Worm (Caenorhabditis elegans) whole organism, L2 larva: ENCODE measurements around the gene H17B01.5.

Experiments
- C34F6.9 ChIP-seq: fragments of 150-350 bp; optimal IDR thresholded peaks from 2 replicates; lab custom pipeline; 2014; ENCODE audit warnings: missing biosample characterization, missing genetic modification characterization
- F13H6.1 ChIP-seq: sonication (generic microtip); optimal IDR thresholded peaks from 2 replicates; lab custom pipeline; 2016; ENCODE audit warnings: missing genetic modification characterization, missing compliant biosample characterization
- R02D3.7 ChIP-seq: fragments of 150-350 bp; optimal IDR thresholded peaks from 2 replicates; lab custom pipeline; 2014; ENCODE audit warnings: missing biosample characterization, missing genetic modification characterization
- blmp-1 ChIP-seq: sonication (generic microtip); optimal IDR thresholded peaks from 2 replicates; lab custom pipeline; 2017; ENCODE audit warnings: missing genetic modification characterization, mild to moderate bottlenecking, missing compliant biosample characterization, antibody characterized with exemption, moderate library complexity; ENCODE audit not compliant: insufficient read depth
- crh-2 ChIP-seq: sonication (generic microtip); optimal IDR thresholded peaks from 2 replicates; lab custom pipeline; 2017; ENCODE audit warnings: missing biosample characterization, missing genetic modification characterization
- dmd-4 ChIP-seq: sonication (generic microtip); optimal IDR thresholded peaks from 2 replicates; lab custom pipeline; 2017; ENCODE audit warnings: missing biosample characterization, missing genetic modification characterization
- egl-27 ChIP-seq: sonication (generic microtip); optimal IDR thresholded peaks from 3 replicates; lab custom pipeline; 2017; ENCODE audit warnings: missing biosample characterization, missing genetic modification reagents, missing genetic modification characterization
- elt-1 ChIP-seq: fragments of 150-350 bp; optimal IDR thresholded peaks from 2 replicates; lab custom pipeline; 2014; ENCODE audit warnings: missing biosample characterization, missing genetic modification characterization
- fos-1 ChIP-seq: fragments of 150-350 bp; optimal IDR thresholded peaks from 2 replicates; lab custom pipeline; 2014; ENCODE audit warnings: missing biosample characterization, missing genetic modification characterization
- lin-11 ChIP-seq: fragments of 150-350 bp; sonication (generic microtip); optimal IDR thresholded peaks from 2 replicates; lab custom pipeline; 2014; ENCODE audit warnings: missing biosample characterization, missing genetic modification characterization, inconsistent platforms, mixed read lengths
- lin-13 ChIP-seq: fragments of 150-350 bp; optimal IDR thresholded peaks from 2 replicates; lab custom pipeline; 2014; ENCODE audit warnings: missing biosample characterization, missing genetic modification reagents, missing genetic modification characterization
- lin-39 ChIP-seq: fragments of 150-350 bp; optimal IDR thresholded peaks from 2 replicates; lab custom pipeline; 2014; ENCODE audit warnings: missing biosample characterization, missing genetic modification reagents, missing genetic modification characterization
- lsy-2 ChIP-seq, 2 experiments: fragments of 150-350 bp in 1 of 2; sonication (generic microtip) in 1 of 2; optimal IDR thresholded peaks; 2 replicates each; lab custom pipeline; 2014 to 2017; ENCODE audit warnings: missing biosample characterization in 2 of 2, missing genetic modification characterization in 2 of 2
- mbf-1 ChIP-seq: sonication (generic microtip); optimal IDR thresholded peaks from 2 replicates; lab custom pipeline; 2017; ENCODE audit warnings: missing biosample characterization, missing genetic modification characterization
- mdl-1 ChIP-seq, 2 experiments: fragments of 150-350 bp in 1 of 2; sonication (generic microtip) in 1 of 2; optimal IDR thresholded peaks; 2 replicates each; lab custom pipeline; 2017; ENCODE audit warnings: missing biosample characterization in 2 of 2, missing genetic modification characterization in 2 of 2
- nhr-10 ChIP-seq: sonication (generic microtip); optimal IDR thresholded peaks from 2 replicates; lab custom pipeline; 2017; ENCODE audit warnings: missing biosample characterization, missing genetic modification characterization
- nhr-11 ChIP-seq: fragments of 150-350 bp; optimal IDR thresholded peaks from 2 replicates; lab custom pipeline; 2014; ENCODE audit warnings: missing biosample characterization, missing genetic modification characterization
- nhr-129 ChIP-seq: fragments of 150-350 bp; optimal IDR thresholded peaks from 2 replicates; lab custom pipeline; 2014; ENCODE audit warnings: missing biosample characterization, missing genetic modification characterization
- nhr-21 ChIP-seq: fragments of 150-350 bp; optimal IDR thresholded peaks from 2 replicates; lab custom pipeline; 2014; ENCODE audit warnings: missing biosample characterization, missing genetic modification characterization
- nhr-23 ChIP-seq: fragments of 150-350 bp; optimal IDR thresholded peaks from 2 replicates; lab custom pipeline; 2014; ENCODE audit warnings: missing biosample characterization, missing genetic modification reagents, missing genetic modification characterization
- nhr-237 ChIP-seq: fragments of 150-350 bp; optimal IDR thresholded peaks from 2 replicates; lab custom pipeline; 2014; ENCODE audit warnings: missing biosample characterization, missing genetic modification characterization
- nhr-25 ChIP-seq: fragments of 150-350 bp; sonication (generic microtip); optimal IDR thresholded peaks from 3 replicates; lab custom pipeline; 2014; ENCODE audit warnings: missing biosample characterization, missing genetic modification characterization
- peb-1 ChIP-seq: fragments of 150-350 bp; optimal IDR thresholded peaks from 2 replicates; lab custom pipeline; 2014; ENCODE audit warnings: missing biosample characterization, missing genetic modification characterization
- sem-4 ChIP-seq: fragments of 150-350 bp; optimal IDR thresholded peaks from 2 replicates; lab custom pipeline; 2014; ENCODE audit warnings: missing biosample characterization, missing genetic modification reagents, missing genetic modification characterization
- skn-1 ChIP-seq: sonication (generic microtip); optimal IDR thresholded peaks from 2 replicates; lab custom pipeline; 2017; ENCODE audit warnings: missing biosample characterization, missing genetic modification characterization
- sma-3 ChIP-seq: sonication (generic microtip); optimal IDR thresholded peaks from 2 replicates; lab custom pipeline; 2016; ENCODE audit warnings: missing genetic modification reagents, missing genetic modification characterization, missing compliant biosample characterization
- sma-9 ChIP-seq, 2 experiments: fragments of 150-350 bp in 1 of 2; sonication (generic microtip) in 1 of 2; optimal IDR thresholded peaks; 2 replicates each; lab custom pipeline; 2014 to 2016; ENCODE audit warnings: missing genetic modification characterization in 2 of 2, mild to moderate bottlenecking in 1 of 2, missing biosample characterization in 1 of 2, missing compliant biosample characterization in 1 of 2, missing genetic modification reagents in 1 of 2, moderate library complexity in 1 of 2
- snpc-4 ChIP-seq: fragments of 150-350 bp; optimal IDR thresholded peaks from 2 replicates; lab custom pipeline; 2014; ENCODE audit warnings: missing biosample characterization, missing genetic modification characterization
- unc-39 ChIP-seq: fragments of 150-350 bp; optimal IDR thresholded peaks from 2 replicates; lab custom pipeline; 2014; ENCODE audit warnings: missing biosample characterization, missing genetic modification characterization
- unc-55 ChIP-seq: fragments of 150-350 bp; sonication (generic microtip); optimal IDR thresholded peaks from 3 replicates; lab custom pipeline; 2014; ENCODE audit warnings: missing biosample characterization, missing genetic modification reagents, missing genetic modification characterization
- unc-62 ChIP-seq: fragments of 150-350 bp; optimal IDR thresholded peaks from 2 replicates; lab custom pipeline; 2014; ENCODE audit warnings: missing biosample characterization, missing genetic modification reagents, missing genetic modification characterization
- zag-1 ChIP-seq: fragments of 150-350 bp; optimal IDR thresholded peaks from 2 replicates; lab custom pipeline; 2014; ENCODE audit warnings: missing biosample characterization, missing genetic modification characterization
- ztf-1 ChIP-seq: fragments of 200-800 bp; sonication (Bioruptor generic); conservative IDR thresholded peaks from 2 replicates; pipeline ENCODE4 v1.3.6; 2022; ENCODE audit warnings: missing genetic modification characterization, missing compliant biosample characterization
- ztf-4 ChIP-seq: fragments of 150-350 bp; optimal IDR thresholded peaks from 2 replicates; lab custom pipeline; 2014; ENCODE audit warnings: missing biosample characterization, missing genetic modification characterization

H17B01.5 gene

DNA sequence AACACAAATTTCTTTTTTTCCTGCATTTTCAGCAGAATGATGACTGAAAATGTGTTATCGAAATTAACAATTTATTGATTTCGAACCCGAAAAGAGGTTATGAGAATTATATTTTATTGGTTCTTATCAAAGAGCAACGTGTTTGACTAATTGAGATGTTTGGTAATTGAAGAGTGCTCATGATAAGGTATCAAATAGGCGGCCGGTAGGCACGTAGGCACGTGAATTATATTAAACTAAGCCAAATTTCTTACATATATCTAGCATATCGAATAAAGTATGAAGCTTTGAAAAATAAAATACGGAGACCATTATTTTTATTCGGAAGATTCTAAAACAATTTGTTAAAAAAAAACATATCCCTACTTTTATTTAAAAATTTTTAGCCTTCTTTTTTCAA is 44.0 kb upstream of the H17B01.5 start, which contains the start of gene math-45:
math-45 (minus strand) TSS at position 101 of the 400 bp plus-strand sequence.
- TF ChIP-seq ztf-4 (tag; lab: Kevin White, UChicago) (no peak), crh-2 (tag; lab: Kevin White, UChicago) (no peak), unc-39 (tag; lab: Kevin White, UChicago) (no peak), sma-3 (GFP tag; lab: Kevin White, UChicago) (no peak), nhr-25 (tag; lab: Kevin White, UChicago) (no peak), blmp-1 (no peak), skn-1 (tag; lab: Kevin White, UChicago) (no peak), lin-13 (GFP tag; lab: Kevin White, UChicago) (no peak), lin-11 (tag; lab: Kevin White, UChicago) (no peak), R02D3.7 (tag; lab: Kevin White, UChicago) (no peak), sem-4 (tag; lab: Kevin White, UChicago) (no peak), nhr-129 (tag; lab: Kevin White, UChicago) (no peak), nhr-237 (tag; lab: Kevin White, UChicago) (no peak), peb-1 (tag; lab: Kevin White, UChicago) (no peak), snpc-4 (tag; lab: Kevin White, UChicago) (no peak), fos-1 (tag; lab: Kevin White, UChicago) (no peak)

DNA sequence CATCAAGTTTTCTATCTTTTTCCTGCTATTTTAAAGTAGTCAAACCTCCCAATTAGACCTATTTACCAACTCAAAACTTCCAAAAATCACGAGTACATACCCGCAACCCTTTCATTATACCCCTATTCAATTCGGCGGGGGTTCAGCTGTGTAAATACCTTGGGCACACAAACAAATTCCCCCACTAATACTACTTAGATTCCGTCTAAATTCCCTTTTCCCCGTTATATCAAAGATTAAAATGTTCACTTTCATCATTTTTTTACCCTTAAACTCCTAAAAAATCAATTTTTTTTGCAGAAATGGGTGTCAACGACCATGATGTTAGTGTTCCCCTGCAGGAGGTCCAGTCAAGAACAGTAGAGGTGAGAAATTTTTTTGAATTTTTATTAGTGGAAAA is 30.9 kb upstream of the H17B01.5 start, which contains the start of gene fdgt-1:
fdgt-1 (plus strand) TSS at position 301 of the 400 bp plus-strand sequence.
- TF ChIP-seq F13H6.1 (tag; lab: Kevin White, UChicago): no peak
- TF ChIP-seq blmp-1: no peak
- no peak for TF ChIP-seq unc-62
- TF ChIP-seq crh-2 (tag; lab: Kevin White, UChicago): no peak
- TF ChIP-seq egl-27 (tag; lab: Kevin White, UChicago): no peak
- TF ChIP-seq nhr-23 (tag; lab: Kevin White, UChicago): no peak
- TF ChIP-seq nhr-10 (tag; lab: Kevin White, UChicago): no peak

DNA sequence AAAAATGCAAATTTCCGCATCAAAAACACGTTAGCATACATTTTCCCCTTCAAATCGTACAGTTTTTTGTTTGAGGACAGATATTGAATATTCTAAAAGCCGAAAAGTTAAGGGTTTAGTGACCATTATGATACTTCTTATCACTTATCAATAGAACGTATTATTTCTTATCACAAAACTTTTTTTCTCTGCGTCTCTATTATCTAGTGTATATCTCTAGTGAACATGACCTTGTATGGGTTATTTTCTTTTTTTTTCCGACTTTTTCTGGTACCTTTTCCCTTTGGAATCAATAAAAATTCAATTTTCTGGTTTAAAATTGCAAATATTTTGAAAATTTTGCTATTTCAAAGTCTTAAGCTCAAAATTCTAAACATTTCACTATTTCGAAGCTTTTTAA is 30.3 kb upstream of the H17B01.5 start:
- TF ChIP-seq nhr-11 (no peak), fos-1 (tag; lab: Kevin White, UChicago) (peak; percentile 47)
- TF ChIP-seq, all 48 proteins: peak for 1

DNA sequence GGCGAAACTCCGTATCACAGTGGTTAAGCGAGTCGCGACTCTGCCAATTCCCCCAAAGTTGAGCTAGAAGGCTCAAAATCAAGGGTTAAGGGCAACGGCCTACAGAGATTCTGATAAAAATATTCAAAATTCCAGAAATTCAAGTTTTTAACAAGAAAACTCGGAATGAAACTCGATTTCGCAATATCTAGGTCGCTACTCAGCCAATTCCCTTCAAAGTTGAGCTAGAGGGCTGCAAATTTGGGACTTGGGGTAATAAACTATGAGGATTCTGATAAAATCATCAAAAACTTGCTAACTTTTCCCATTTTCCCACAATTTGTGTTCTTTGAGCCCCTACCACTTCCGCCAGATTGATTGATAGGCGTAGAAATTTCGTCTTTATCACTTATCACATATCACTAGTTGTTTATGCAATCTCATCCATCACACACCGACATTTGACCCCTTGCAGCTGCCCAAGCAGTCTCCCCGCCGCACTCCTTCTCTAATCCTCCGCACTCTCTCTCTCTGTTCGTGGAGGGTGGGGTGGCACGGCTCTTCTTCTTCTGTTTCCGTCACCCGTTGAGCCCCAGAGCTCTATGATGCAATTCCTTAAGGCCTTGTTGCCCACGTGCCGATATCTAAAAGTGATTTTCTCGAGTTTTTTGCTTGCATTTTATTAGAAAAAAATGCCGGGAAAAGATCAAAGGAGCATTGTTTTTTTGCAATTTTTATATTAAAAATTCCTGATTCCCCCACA is 28.4 kb upstream of the H17B01.5 start:
- TF ChIP-seq mbf-1 (no peak), sem-4 (tag; lab: Kevin White, UChicago) (no peak), zag-1 (tag; lab: Kevin White, UChicago) (no peak), lin-39 (tag; lab: Kevin White, UChicago) (no peak), sma-9 (GFP tag; optimal IDR thresholded peaks at IDR 0.05; lab: Kevin White, UChicago) (peak; percentile 75), sma-9 (tag; optimal IDR thresholded peaks at IDR 0.05; lab: Kevin White, UChicago) (no peak), dmd-4 (tag; lab: Kevin White, UChicago) (no peak), nhr-25 (tag; lab: Kevin White, UChicago) (no peak), nhr-129 (tag; lab: Kevin White, UChicago) (peak; percentile 96), unc-62 (peak; percentile 27), lsy-2 (tag; optimal IDR thresholded peaks at IDR 0.05; lab: Kevin White, UChicago) (peak in 1 of 2 experiments; percentile 56), ztf-1 (GFP tag; lab: Robert Waterston, UW) (no peak), unc-55 (GFP tag; lab: Kevin White, UChicago) (peak; percentile 8), snpc-4 (tag; lab: Kevin White, UChicago) (no peak), elt-1 (tag; lab: Kevin White, UChicago) (no peak), nhr-23 (tag; lab: Kevin White, UChicago) (no peak), sma-3 (GFP tag; lab: Kevin White, UChicago) (no peak), nhr-237 (tag; lab: Kevin White, UChicago) (no peak), nhr-21 (tag; lab: Kevin White, UChicago) (no peak), mdl-1 (tag; optimal IDR thresholded peaks at IDR 0.05; lab: Kevin White, UChicago) (peak; percentile 37 to 87), C34F6.9 (tag; lab: Kevin White, UChicago) (peak; percentile 38), F13H6.1 (tag; lab: Kevin White, UChicago) (peak; percentile 82), ztf-4 (tag; lab: Kevin White, UChicago) (peak; percentile 4)
- TF ChIP-seq, all 48 proteins: peak for 9
